Worm (Caenorhabditis elegans): ENCODE data around the gene Y42H9AR.5.

The Y42H9AR.5 gene

ce11 chrIV:8102231-8102630, at the start of gene Y42H9AR.5:
TSS of gene Y42H9AR.5 (plus strand) at chrIV:8102531.
- TF ChIP-seq ceh-22 (tag; optimal IDR thresholded peaks at IDR 0.05) (no peak), elt-2 (tag; optimal IDR thresholded peaks at IDR 0.05) (peak; percentile 82)

- peak; percentile 69 for TF ChIP-seq unc-42 (tag; optimal IDR thresholded peaks at IDR 0.05)
- TF ChIP-seq ceh-31 (tag; optimal IDR thresholded peaks at IDR 0.05): peak; percentile 28
- no peak for TF ChIP-seq sox-4 (tag; optimal IDR thresholded peaks at IDR 0.05)
- no peak for TF ChIP-seq pat-9 (tag; optimal IDR thresholded peaks at IDR 0.05)
- no peak for TF ChIP-seq ceh-48 (tag; optimal IDR thresholded peaks at IDR 0.05)
Observed at ce11 chrIV:8052694-8053093, 49.6 kb upstream of the Y42H9AR.5 start.

- peak; percentile 75 for TF ChIP-seq unc-42 (tag; optimal IDR thresholded peaks at IDR 0.05)
- TF ChIP-seq ceh-30 (tag; optimal IDR thresholded peaks at IDR 0.05): no peak
- no peak for TF ChIP-seq pha-4 (tag; optimal IDR thresholded peaks at IDR 0.05)
- TF ChIP-seq nhr-232 (tag; optimal IDR thresholded peaks at IDR 0.05): no peak
Observed at ce11 chrIV:8053955-8054354, 48.4 kb upstream of the Y42H9AR.5 start.

- TF ChIP-seq pqm-1 (tag; optimal IDR thresholded peaks at IDR 0.05) (no peak), nhr-11 (tag; optimal IDR thresholded peaks at IDR 0.05) (no peak), lim-6 (tag; optimal IDR thresholded peaks at IDR 0.05) (no peak), ceh-24 (tag; optimal IDR thresholded peaks at IDR 0.05) (no peak)
Observed at ce11 chrIV:8061267-8061666, 41.1 kb upstream of the Y42H9AR.5 start.

ce11 chrIV:8062359-8062758, 40.0 kb upstream of the Y42H9AR.5 start, which contains the start of gene sax-7:
TSS of gene sax-7 (plus strand) at chrIV:8062659.
- no peak for TF ChIP-seq pat-9 (tag; optimal IDR thresholded peaks at IDR 0.05)
- TF ChIP-seq C38D4.7 (GFP tag; optimal IDR thresholded peaks at IDR 0.05): no peak
- TF ChIP-seq unc-55 (GFP tag; optimal IDR thresholded peaks at IDR 0.05): no peak
- no peak for TF ChIP-seq unc-3 (GFP tag; conservative IDR thresholded peaks at IDR 0.05)
- TF ChIP-seq unc-3 (tag; optimal IDR thresholded peaks at IDR 0.05): no peak
- TF ChIP-seq elt-4 (tag; optimal IDR thresholded peaks at IDR 0.05): no peak
- TF ChIP-seq ceh-6 (GFP tag; optimal IDR thresholded peaks at IDR 0.05): no peak
- TF ChIP-seq nhr-232 (tag; optimal IDR thresholded peaks at IDR 0.05): no peak
- TF ChIP-seq tbx-7 (tag; optimal IDR thresholded peaks at IDR 0.05): no peak
- TF ChIP-seq ceh-9 (tag; optimal IDR thresholded peaks at IDR 0.05): no peak
- no peak for TF ChIP-seq dve-1 (tag; optimal IDR thresholded peaks at IDR 0.05)

ce11 chrIV:8066598-8066997, 35.7 kb upstream of the Y42H9AR.5 start:
- TF ChIP-seq ahr-1 (tag; optimal IDR thresholded peaks at IDR 0.05) (no peak), hlh-8 (tag; optimal IDR thresholded peaks at IDR 0.05) (no peak), madf-2 (tag; optimal IDR thresholded peaks at IDR 0.05) (no peak), unc-86 (tag; optimal IDR thresholded peaks at IDR 0.05) (no peak), che-1 (tag; optimal IDR thresholded peaks at IDR 0.05) (no peak), C38D4.7 (GFP tag; optimal IDR thresholded peaks at IDR 0.05) (peak; percentile 9), dmd-4 (tag; optimal IDR thresholded peaks at IDR 0.05; ENCODE audit: borderline replicate concordance) (peak; percentile 33), fkh-6 (tag; optimal IDR thresholded peaks at IDR 0.05) (peak; percentile 28), ceh-9 (tag; optimal IDR thresholded peaks at IDR 0.05) (no peak), T23F11.4 (GFP tag; optimal IDR thresholded peaks at IDR 0.05) (peak; percentile 20), pros-1 (tag; optimal IDR thresholded peaks at IDR 0.05) (peak; percentile 69), hlh-30 (tag; optimal IDR thresholded peaks at IDR 0.05; ENCODE audit: insufficient read depth) (no peak), sox-4 (tag; optimal IDR thresholded peaks at IDR 0.05) (no peak), elt-4 (tag; optimal IDR thresholded peaks at IDR 0.05) (no peak), pag-3 (tag; optimal IDR thresholded peaks at IDR 0.05; ENCODE audit: borderline replicate concordance) (no peak), ztf-16 (tag; optimal IDR thresholded peaks at IDR 0.05) (no peak), rnt-1 (tag; optimal IDR thresholded peaks at IDR 0.05) (peak; percentile 13), unc-3 (GFP tag; conservative IDR thresholded peaks at IDR 0.05) (peak; percentile 37; the same call in 1 of the 2 replicates), unc-3 (tag; optimal IDR thresholded peaks at IDR 0.05) (no peak), sox-2 (GFP tag; IDR thresholded peaks at IDR 0.05) (no peak), ttx-3 (tag; optimal IDR thresholded peaks at IDR 0.05) (no peak), hlh-13 (GFP tag; optimal IDR thresholded peaks at IDR 0.05) (no peak), elt-2 (tag; optimal IDR thresholded peaks at IDR 0.05) (peak; percentile 1), K02D7.2 (tag; optimal IDR thresholded peaks at IDR 0.05) (no peak), Y22D7AL.16 (tag; optimal IDR thresholded peaks at IDR 0.05) (no peak), npax-4 (tag; optimal IDR thresholded peaks at IDR 0.05) (no peak), hlh-15 (tag; optimal IDR thresholded peaks at IDR 0.05) (no peak), ref-2 (tag; optimal IDR thresholded peaks at IDR 0.05) (peak; percentile 57)
